Worm (Caenorhabditis elegans) whole organism, L3 larva: ENCODE data around the gene B0222.11.

ENCODE experiments used
- R02D3.7 ChIP-seq: fragments of 150-350 bp; optimal IDR thresholded peaks from 2 replicates; lab custom pipeline; 2014; ENCODE audit warnings: missing biosample characterization, missing genetic modification characterization
- aly-2 ChIP-seq: fragments of 150-350 bp; optimal IDR thresholded peaks from 2 replicates; lab custom pipeline; 2014; ENCODE audit warnings: missing biosample characterization, missing genetic modification characterization
- ama-1 ChIP-seq: fragments of 150-350 bp; optimal IDR thresholded peaks from 2 replicates; lab custom pipeline; 2018
- ceh-16 ChIP-seq: sonication (generic microtip); optimal IDR thresholded peaks from 2 replicates; lab custom pipeline; 2017; ENCODE audit warnings: missing biosample characterization, missing genetic modification characterization
- daf-12 ChIP-seq: fragments of 150-350 bp; optimal IDR thresholded peaks from 2 replicates; lab custom pipeline; 2014; ENCODE audit warnings: missing biosample characterization, missing genetic modification reagents, missing genetic modification characterization
- egl-27 ChIP-seq: sonication (generic microtip); optimal IDR thresholded peaks from 4 replicates; lab custom pipeline; 2017; ENCODE audit warnings: missing biosample characterization, missing genetic modification reagents, missing genetic modification characterization
- egl-5 ChIP-seq: fragments of 150-350 bp; optimal IDR thresholded peaks from 2 replicates; lab custom pipeline; 2017; ENCODE audit warnings: missing biosample characterization, missing genetic modification reagents, missing genetic modification characterization, inconsistent platforms
- elt-1 ChIP-seq: fragments of 150-350 bp; optimal IDR thresholded peaks from 2 replicates; lab custom pipeline; 2014; ENCODE audit warnings: missing biosample characterization, missing genetic modification characterization
- elt-2 ChIP-seq: sonication (generic microtip); optimal IDR thresholded peaks from 2 replicates; lab custom pipeline; 2016; ENCODE audit warnings: missing genetic modification reagents, mild to moderate bottlenecking, missing genetic modification characterization, missing compliant biosample characterization
- elt-3 ChIP-seq, 3 experiments: fragments of 150-350 bp in 1 of 3; sonication (generic microtip) in 2 of 3; optimal IDR thresholded peaks; 2 replicates in 2 of 3; 4 replicates in 1 of 3; lab custom pipeline; 2014 to 2017; ENCODE audit warnings: missing biosample characterization in 3 of 3, missing genetic modification characterization in 3 of 3
- fkh-10 ChIP-seq: sonication (generic microtip); optimal IDR thresholded peaks from 2 replicates; lab custom pipeline; 2017; ENCODE audit warnings: missing biosample characterization, missing genetic modification reagents, missing genetic modification characterization
- hmg-11 ChIP-seq: sonication (generic microtip); optimal IDR thresholded peaks from 2 replicates; lab custom pipeline; 2016; ENCODE audit warnings: missing genetic modification characterization, missing compliant biosample characterization
- jun-1 ChIP-seq: fragments of 150-350 bp; optimal IDR thresholded peaks from 2 replicates; lab custom pipeline; 2014; ENCODE audit warnings: missing biosample characterization, missing genetic modification reagents, missing genetic modification characterization
- lin-15B ChIP-seq: fragments of 150-350 bp; optimal IDR thresholded peaks from 2 replicates; lab custom pipeline; 2014; ENCODE audit warnings: missing biosample characterization, missing genetic modification characterization
- lin-39 ChIP-seq: fragments of 150-350 bp; optimal IDR thresholded peaks from 2 replicates; lab custom pipeline; 2018; ENCODE audit warnings: missing biosample characterization, missing genetic modification reagents, missing genetic modification characterization
- mdl-1 ChIP-seq: fragments of 150-350 bp; optimal IDR thresholded peaks from 2 replicates; lab custom pipeline; 2014; ENCODE audit warnings: missing biosample characterization, missing genetic modification characterization
- mml-1 ChIP-seq: fragments of 150-350 bp; sonication (generic microtip); optimal IDR thresholded peaks from 3 replicates; lab custom pipeline; 2014; ENCODE audit warnings: missing biosample characterization, missing genetic modification characterization
- nfya-1 ChIP-seq: sonication (generic microtip); optimal IDR thresholded peaks from 2 replicates; lab custom pipeline; 2017; ENCODE audit warnings: missing genetic modification characterization, mild to moderate bottlenecking, missing compliant biosample characterization, antibody characterized with exemption, moderate library complexity; ENCODE audit not compliant: insufficient read depth
- nhr-11 ChIP-seq: fragments of 150-350 bp; optimal IDR thresholded peaks from 2 replicates; lab custom pipeline; 2014; ENCODE audit warnings: missing biosample characterization, missing genetic modification characterization
- nhr-23 ChIP-seq: fragments of 150-350 bp; optimal IDR thresholded peaks from 2 replicates; lab custom pipeline; 2014; ENCODE audit warnings: missing biosample characterization, missing genetic modification reagents, missing genetic modification characterization
- nhr-237 ChIP-seq: fragments of 150-350 bp; optimal IDR thresholded peaks from 2 replicates; lab custom pipeline; 2014; ENCODE audit warnings: missing biosample characterization, missing genetic modification characterization
- nhr-25 ChIP-seq: sonication (generic microtip); optimal IDR thresholded peaks from 2 replicates; lab custom pipeline; 2017; ENCODE audit warnings: missing biosample characterization, missing genetic modification characterization
- nhr-28 ChIP-seq: fragments of 150-350 bp; optimal IDR thresholded peaks from 2 replicates; lab custom pipeline; 2014; ENCODE audit warnings: missing biosample characterization, missing genetic modification characterization
- nhr-43 ChIP-seq: sonication (generic microtip); optimal IDR thresholded peaks from 2 replicates; lab custom pipeline; 2016; ENCODE audit warnings: mild to moderate bottlenecking, missing genetic modification characterization, missing compliant biosample characterization; ENCODE audit not compliant: poor library complexity, severe bottlenecking
- nhr-67 ChIP-seq: fragments of 150-350 bp; optimal IDR thresholded peaks from 2 replicates; lab custom pipeline; 2014; ENCODE audit warnings: missing biosample characterization, missing genetic modification characterization
- nhr-76 ChIP-seq: fragments of 150-350 bp; sonication (generic microtip); optimal IDR thresholded peaks from 5 replicates; lab custom pipeline; 2014; ENCODE audit warnings: missing biosample characterization, missing genetic modification characterization
- nhr-77 ChIP-seq: fragments of 150-350 bp; optimal IDR thresholded peaks from 2 replicates; lab custom pipeline; 2014; ENCODE audit warnings: missing biosample characterization, missing genetic modification characterization
- pqm-1 ChIP-seq: fragments of 150-350 bp; optimal IDR thresholded peaks from 2 replicates; lab custom pipeline; 2017; ENCODE audit warnings: missing biosample characterization, missing genetic modification characterization, inconsistent platforms
- sea-2 ChIP-seq: fragments of 150-350 bp; sonication (generic microtip); optimal IDR thresholded peaks from 4 replicates; lab custom pipeline; 2014; ENCODE audit warnings: missing biosample characterization, missing genetic modification reagents, missing genetic modification characterization
- skn-1 ChIP-seq: fragments of 150-350 bp; optimal IDR thresholded peaks from 2 replicates; lab custom pipeline; 2014; ENCODE audit warnings: missing biosample characterization, missing genetic modification characterization
- unc-39 ChIP-seq: sonication (generic microtip); optimal IDR thresholded peaks from 4 replicates; lab custom pipeline; 2017; ENCODE audit warnings: missing biosample characterization, missing genetic modification characterization
- unc-62 ChIP-seq: fragments of 150-350 bp; sonication (generic microtip); optimal IDR thresholded peaks from 4 replicates; lab custom pipeline; 2014; ENCODE audit warnings: missing biosample characterization, missing genetic modification reagents, missing genetic modification characterization
- zag-1 ChIP-seq: fragments of 150-350 bp; optimal IDR thresholded peaks from 2 replicates; lab custom pipeline; 2014; ENCODE audit warnings: missing biosample characterization, missing genetic modification characterization
- ztf-11 ChIP-seq: fragments of 150-350 bp; optimal IDR thresholded peaks from 2 replicates; lab custom pipeline; 2014; ENCODE audit warnings: missing biosample characterization, missing genetic modification characterization
- ztf-4 ChIP-seq: fragments of 150-350 bp; optimal IDR thresholded peaks from 2 replicates; lab custom pipeline; 2014; ENCODE audit warnings: missing biosample characterization, missing genetic modification characterization

Gene B0222.11

ce11 chrV:9155616-9156015 lies 12.4 kb downstream of the B0222.11 start:
- no peak for TF ChIP-seq unc-39 (tag; lab: Kevin White, UChicago)
- TF ChIP-seq lin-15B (tag; lab: Kevin White, UChicago) = no peak
- no peak for TF ChIP-seq ztf-4 (tag; lab: Kevin White, UChicago)
- no peak for TF ChIP-seq mdl-1 (tag; lab: Kevin White, UChicago)
- TF ChIP-seq nhr-76 (tag; lab: Kevin White, UChicago) = no peak
- no peak for TF ChIP-seq lin-39
- no peak for TF ChIP-seq nhr-23 (tag; lab: Kevin White, UChicago)
- no peak for TF ChIP-seq sea-2 (GFP tag; lab: Kevin White, UChicago)
- TF ChIP-seq egl-27 = no peak
- TF ChIP-seq ztf-11 (tag; lab: Kevin White, UChicago) = no peak
- TF ChIP-seq mml-1 (tag; lab: Kevin White, UChicago) = no peak
- TF ChIP-seq unc-62 (GFP tag; lab: Kevin White, UChicago) = no peak
- TF ChIP-seq fkh-10 (GFP tag; lab: Kevin White, UChicago) = no peak
- TF ChIP-seq nhr-28 (tag; lab: Kevin White, UChicago) = no peak

- TF ChIP-seq ama-1 (no peak), nhr-237 (tag; lab: Kevin White, UChicago) (no peak), nhr-76 (tag; lab: Kevin White, UChicago) (no peak), R02D3.7 (tag; lab: Kevin White, UChicago) (no peak), nhr-23 (tag; lab: Kevin White, UChicago) (no peak), ceh-16 (no peak), lin-15B (tag; lab: Kevin White, UChicago) (no peak), hmg-11 (no peak), pqm-1 (no peak), mdl-1 (tag; lab: Kevin White, UChicago) (no peak), daf-12 (no peak), elt-1 (tag; lab: Kevin White, UChicago) (no peak)
Observed at ce11 chrV:9154772-9155171, 13.2 kb downstream of the B0222.11 start, which contains the start of gene B0222.5. B0222.5 (minus strand) TSS chrV:9154872.

ce11 chrV:9152339-9152738 lies 15.7 kb downstream of the B0222.11 start:
- peak; percentile 16 for TF ChIP-seq nhr-25 (tag; lab: Kevin White, UChicago)
- TF ChIP-seq nhr-67 (tag; lab: Kevin White, UChicago) = no peak
- no peak for TF ChIP-seq unc-39 (tag; lab: Kevin White, UChicago)

ce11 chrV:9148151-9148550 lies 19.8 kb downstream of the B0222.11 start:
- TF ChIP-seq nhr-11 (tag; lab: Kevin White, UChicago) (no peak), sea-2 (GFP tag; lab: Kevin White, UChicago) (no peak), nhr-28 (tag; lab: Kevin White, UChicago) (no peak), pqm-1 (no peak), nhr-76 (tag; lab: Kevin White, UChicago) (no peak), R02D3.7 (tag; lab: Kevin White, UChicago) (no peak), jun-1 (no peak), nhr-77 (tag; lab: Kevin White, UChicago) (no peak), elt-3 (tag; optimal IDR thresholded peaks at IDR 0.05; lab: Kevin White, UChicago) (no peak)
- TF ChIP-seq, all 47 proteins: peak for 0

- peak; percentile 76 for TF ChIP-seq nhr-43
- no peak for TF ChIP-seq aly-2 (tag; lab: Kevin White, UChicago)
- peak; percentile 6 for TF ChIP-seq nfya-1 (tag; lab: Kevin White, UChicago)
- TF ChIP-seq ceh-16 = no peak
- TF ChIP-seq nhr-25 (tag; lab: Kevin White, UChicago) = peak; percentile 67
- TF ChIP-seq nhr-23 (tag; lab: Kevin White, UChicago) = peak; percentile 47
- TF ChIP-seq zag-1 (tag; lab: Kevin White, UChicago) = no peak
- no peak for TF ChIP-seq hmg-11
- TF ChIP-seq egl-5 (tag; lab: Kevin White, UChicago) = no peak
- TF ChIP-seq elt-2 (tag; lab: Kevin White, UChicago) = peak; percentile 34
- TF ChIP-seq jun-1 = no peak
- no peak for TF ChIP-seq nhr-28 (tag; lab: Kevin White, UChicago)
- TF ChIP-seq nhr-77 (tag; lab: Kevin White, UChicago) = no peak
- peak; percentile 51 for TF ChIP-seq elt-1 (tag; lab: Kevin White, UChicago)
- TF ChIP-seq mml-1 (tag; lab: Kevin White, UChicago) = no peak
- no peak for TF ChIP-seq skn-1 (tag; lab: Kevin White, UChicago)
Observed at ce11 chrV:9146849-9147557, 21.0 kb downstream of the B0222.11 start, which contains the start of gene spl-2. spl-2 (minus strand) TSS chrV:9146899.
